Worm (Caenorhabditis elegans): ENCODE data around the gene R09E10.8.

DNA sequence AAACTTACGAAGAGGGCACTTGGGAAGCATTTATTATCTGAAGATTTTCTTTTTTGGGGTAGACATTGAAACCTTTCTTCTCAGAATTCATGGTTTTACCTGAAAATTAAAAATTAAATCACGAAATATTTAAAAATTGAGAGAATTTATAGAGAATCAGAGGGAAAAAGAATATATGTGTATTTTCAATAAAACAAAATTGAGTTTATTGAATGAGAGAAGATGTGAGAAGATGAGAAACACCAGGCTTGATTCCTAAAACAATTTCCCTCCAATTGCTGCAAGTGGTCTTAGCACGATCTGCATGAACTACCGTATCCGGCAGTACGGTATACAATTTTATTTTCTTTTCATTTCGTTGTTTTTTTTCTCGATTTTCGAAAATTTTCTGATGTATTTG, 46.8 kb upstream of the R09E10.8 start, which contains the start of gene R11A8.1:
- TF ChIP-seq nfya-1 (tag; optimal IDR thresholded peaks at IDR 0.05; ENCODE audit: borderline replicate concordance, insufficient read depth) (no peak), F55B11.4 (tag; optimal IDR thresholded peaks at IDR 0.05; ENCODE audit: borderline replicate concordance, insufficient read depth) (no peak), F23B12.7 (tag; optimal IDR thresholded peaks at IDR 0.05; ENCODE audit: insufficient read depth) (no peak), hmg-1.2 (GFP tag; IDR thresholded peaks at IDR 0.05) (no peak), snpc-3.4 (tag; optimal IDR thresholded peaks at IDR 0.05) (no peak), ztf-18 (tag; optimal IDR thresholded peaks at IDR 0.05) (no peak), ZK185.1 (tag; optimal IDR thresholded peaks at IDR 0.05; ENCODE audit: poor library complexity, severe bottlenecking) (no peak), ama-1 (optimal IDR thresholded peaks at IDR 0.05) (no peak), ama-1 (GFP tag; optimal IDR thresholded peaks at IDR 0.05) (no peak)

Data from whole organism, young adult.